Worm (Caenorhabditis elegans) whole organism, L4 larva: ENCODE measurements around the gene Y56A3A.22.

ENCODE experiments used
- D1046.2 ChIP-seq: fragments of 200-800 bp; sonication (Bioruptor generic); IDR thresholded peaks from 2 replicates; pipeline ENCODE4 v1.3.6; 2022; ENCODE audit warnings: missing genetic modification characterization, missing compliant biosample characterization
- F49E8.2 ChIP-seq: sonication (generic microtip); optimal IDR thresholded peaks from 2 replicates; lab custom pipeline; 2016; ENCODE audit warnings: missing compliant biosample characterization, mild to moderate bottlenecking, missing genetic modification characterization, borderline replicate concordance
- dpl-1 ChIP-seq: fragments of 150-350 bp; optimal IDR thresholded peaks from 2 replicates; lab custom pipeline; 2014; ENCODE audit warnings: missing biosample characterization, missing genetic modification reagents, missing genetic modification characterization
- jun-1 ChIP-seq: fragments of 150-350 bp; optimal IDR thresholded peaks from 2 replicates; lab custom pipeline; 2014; ENCODE audit warnings: missing biosample characterization, missing genetic modification reagents, missing genetic modification characterization
- pha-4 ChIP-seq, 2 experiments: fragments of 150-350 bp in 1 of 2; fragments of 200-800 bp in 1 of 2; sonication (Bioruptor generic) in 1 of 2; IDR thresholded peaks in 1 of 2; optimal IDR thresholded peaks in 1 of 2; 2 replicates each; pipeline versions ENCODE4 v1.3.6 to Lab custom; 2014 to 2022; ENCODE audit warnings: missing genetic modification characterization in 2 of 2, missing genetic modification reagents in 2 of 2, missing biosample characterization in 1 of 2, missing compliant biosample characterization in 1 of 2
- unc-62 ChIP-seq, 3 experiments: fragments of 150-350 bp in 1 of 3; sonication (generic microtip); optimal IDR thresholded peaks in 2 of 3; peaks in 1 of 3; 1 replicate in 1 of 3; 2 replicates in 2 of 3; lab custom pipeline; 2014 to 2017; ENCODE audit warnings: missing biosample characterization in 3 of 3, missing genetic modification characterization in 3 of 3, missing genetic modification reagents in 3 of 3, missing genotype in 1 of 3

DNA sequence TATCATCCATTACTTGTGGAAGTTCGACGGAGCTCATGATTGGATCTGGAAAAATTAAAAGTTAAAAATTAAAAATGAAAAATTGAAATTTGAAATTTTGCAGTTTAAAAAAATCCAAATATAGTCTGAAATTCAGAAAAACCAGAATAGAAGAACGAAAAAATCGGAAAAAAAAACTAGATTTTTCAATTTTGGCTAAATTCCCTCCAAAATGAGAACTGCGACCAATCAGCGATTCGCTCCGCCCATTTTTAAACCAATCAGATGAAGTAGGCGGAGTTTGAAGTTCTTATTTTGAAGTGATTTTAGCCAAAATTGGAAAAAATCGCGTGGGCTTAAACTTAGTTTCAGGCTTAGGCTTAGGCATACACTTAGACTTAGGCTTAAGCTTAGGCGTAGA, 25.5 kb downstream of the Y56A3A.22 start, which contains the start of gene Y56A3A.7:
- TF ChIP-seq F49E8.2 (tag; lab: Kevin White, UChicago) (no peak), dpl-1 (GFP tag; lab: Kevin White, UChicago) (no peak), unc-62 (GFP tag; optimal IDR thresholded peaks at IDR 0.05 in 1 of 2; lab: Kevin White, UChicago) (no peak), unc-62 (tag; optimal IDR thresholded peaks at IDR 0.05; lab: Kevin White, UChicago) (no peak), pha-4 (GFP tag; IDR thresholded peaks at IDR 0.05; lab: Robert Waterston, UW) (no peak), pha-4 (tag; optimal IDR thresholded peaks at IDR 0.05; lab: Kevin White, UChicago) (no peak), jun-1 (tag; lab: Kevin White, UChicago) (no peak), D1046.2 (GFP tag; lab: Robert Waterston, UW) (no peak)
